Fruit fly (Drosophila melanogaster): Measurements from ENCODE around the gene CG14005.

CG14005 gene

DNA sequence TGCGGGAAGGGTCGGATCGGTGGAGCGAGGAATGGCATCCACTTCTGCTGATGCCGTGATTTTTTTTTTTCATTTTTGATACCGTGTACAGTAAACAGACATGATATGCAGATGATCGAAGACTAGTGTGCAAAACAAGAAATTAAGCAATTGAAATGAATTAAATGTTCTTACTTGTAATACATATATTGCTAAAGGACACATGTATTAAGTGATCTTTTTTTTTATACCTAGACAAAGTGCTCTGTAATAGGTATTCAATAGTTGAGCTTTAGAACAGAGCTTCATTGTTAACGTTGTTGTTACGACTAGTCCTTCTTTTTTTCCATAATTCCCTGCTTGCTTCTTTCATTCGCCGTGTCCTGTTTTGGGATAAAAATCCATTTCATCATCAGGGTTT lies 50.3 kb downstream of the CG14005 start:
- no peak for TF ChIP-seq CG8478 (optimal IDR thresholded peaks at IDR 0.05)
- no peak for TF ChIP-seq Dll (optimal IDR thresholded peaks at IDR 0.05)
- TF ChIP-seq usp (GFP tag; optimal IDR thresholded peaks at IDR 0.05) = no peak
- no peak for TF ChIP-seq EcR (GFP tag; optimal IDR thresholded peaks at IDR 0.05)
- TF ChIP-seq psq (optimal IDR thresholded peaks at IDR 0.05) = no peak
